Worm (Caenorhabditis elegans) whole organism, L1 larva: ENCODE results near the gene srz-37.

ENCODE experiments used
- Y116A8C.19 ChIP-seq: sonication (generic microtip); optimal IDR thresholded peaks from 2 replicates; lab custom pipeline; 2016; ENCODE audit warnings: missing compliant biosample characterization, missing genetic modification characterization, borderline replicate concordance
- aha-1 ChIP-seq: fragments of 150-350 bp; optimal IDR thresholded peaks from 2 replicates; lab custom pipeline; 2014; ENCODE audit warnings: missing biosample characterization, missing genetic modification characterization
- alr-1 ChIP-seq: fragments of 200-800 bp; sonication (Bioruptor generic); optimal IDR thresholded peaks from 2 replicates; lab custom pipeline; 2018; ENCODE audit warnings: borderline replicate concordance, mild to moderate bottlenecking, missing genetic modification characterization, missing compliant biosample characterization
- blmp-1 ChIP-seq: fragments of 150-350 bp; optimal IDR thresholded peaks from 2 replicates; lab custom pipeline; 2014; ENCODE audit warnings: missing biosample characterization, missing genetic modification characterization
- ceh-63 ChIP-seq: fragments of 200-800 bp; sonication (Bioruptor generic); optimal IDR thresholded peaks from 2 replicates; lab custom pipeline; 2018; ENCODE audit warnings: mild to moderate bottlenecking, missing genetic modification characterization, missing compliant biosample characterization
- ceh-82 ChIP-seq, 3 experiments: fragments of 150-350 bp in 1 of 3; sonication (generic microtip) in 2 of 3; optimal IDR thresholded peaks; 2 replicates each; lab custom pipeline; 2014 to 2017; ENCODE audit warnings: missing biosample characterization in 3 of 3, missing genetic modification characterization in 3 of 3
- ceh-88 ChIP-seq: fragments of 200-800 bp; sonication (Bioruptor generic); IDR thresholded peaks from 2 replicates; pipeline ENCODE4 v1.3.6; 2022; ENCODE audit warnings: missing genetic modification characterization, missing compliant biosample characterization
- ceh-90 ChIP-seq: sonication (generic microtip); optimal IDR thresholded peaks from 2 replicates; lab custom pipeline; 2016; ENCODE audit warnings: missing genetic modification characterization, missing compliant biosample characterization
- efl-1 ChIP-seq, 4 experiments: fragments of 150-350 bp; optimal IDR thresholded peaks in 3 of 4; peaks in 1 of 4; 1 replicate in 1 of 4; 2 replicates in 3 of 4; lab custom pipeline; 2014; ENCODE audit warnings: missing biosample characterization in 2 of 4, missing genetic modification characterization in 2 of 4, missing genetic modification reagents in 2 of 4
- egl-13 ChIP-seq: sonication (generic microtip); optimal IDR thresholded peaks from 2 replicates; lab custom pipeline; 2016; ENCODE audit warnings: missing genotype, missing genetic modification reagents, missing genetic modification characterization, missing compliant biosample characterization
- elt-2 ChIP-seq: sonication (generic microtip); optimal IDR thresholded peaks from 2 replicates; lab custom pipeline; 2016; ENCODE audit warnings: missing genetic modification characterization, mild to moderate bottlenecking, inconsistent platforms, missing compliant biosample characterization, missing genetic modification reagents
- fkh-8 ChIP-seq: sonication (generic microtip); optimal IDR thresholded peaks from 2 replicates; lab custom pipeline; 2016; ENCODE audit warnings: mild to moderate bottlenecking, missing genetic modification characterization, missing compliant biosample characterization
- fos-1 ChIP-seq: fragments of 150-350 bp; optimal IDR thresholded peaks from 2 replicates; lab custom pipeline; 2014; ENCODE audit warnings: missing biosample characterization, missing genetic modification characterization
- grh-1 ChIP-seq: fragments of 200-800 bp; sonication (Bioruptor generic); IDR thresholded peaks from 2 replicates; pipeline ENCODE4 v1.3.6; 2022; ENCODE audit warnings: missing genetic modification reagents, missing genetic modification characterization, missing compliant biosample characterization
- hlh-17 ChIP-seq: fragments of 200-800 bp; sonication (Bioruptor generic); optimal IDR thresholded peaks from 2 replicates; lab custom pipeline; 2018; ENCODE audit warnings: missing genetic modification characterization, mild to moderate bottlenecking, missing compliant biosample characterization, moderate library complexity, borderline replicate concordance
- hpl-2 ChIP-seq: fragments of 150-350 bp; optimal IDR thresholded peaks from 2 replicates; lab custom pipeline; 2014; ENCODE audit warnings: missing biosample characterization, missing genetic modification reagents, missing genetic modification characterization
- jun-1 ChIP-seq: fragments of 150-350 bp; optimal IDR thresholded peaks from 2 replicates; lab custom pipeline; 2014; ENCODE audit warnings: missing biosample characterization, missing genetic modification reagents, missing genetic modification characterization
- lin-13 ChIP-seq: fragments of 150-350 bp; optimal IDR thresholded peaks from 2 replicates; lab custom pipeline; 2014; ENCODE audit warnings: missing biosample characterization, missing genetic modification reagents, missing genetic modification characterization
- lin-14 ChIP-seq: fragments of 200-800 bp; sonication (Bioruptor generic); optimal IDR thresholded peaks from 2 replicates; lab custom pipeline; 2018; ENCODE audit warnings: mild to moderate bottlenecking, missing genetic modification characterization, moderate library complexity, missing compliant biosample characterization
- lin-15B ChIP-seq: fragments of 150-350 bp; sonication (generic microtip); optimal IDR thresholded peaks from 3 replicates; lab custom pipeline; 2014; ENCODE audit warnings: missing biosample characterization, missing genetic modification characterization
- lin-39 ChIP-seq: fragments of 150-350 bp; optimal IDR thresholded peaks from 2 replicates; lab custom pipeline; 2014; ENCODE audit warnings: missing biosample characterization, missing genetic modification reagents, missing genetic modification characterization
- lsy-2 ChIP-seq, 2 experiments: fragments of 150-350 bp; optimal IDR thresholded peaks; 2 replicates each; lab custom pipeline; 2014; ENCODE audit warnings: missing biosample characterization in 2 of 2, missing genetic modification characterization in 2 of 2
- mab-9 ChIP-seq: fragments of 200-800 bp; sonication (Bioruptor generic); IDR thresholded peaks from 2 replicates; pipeline ENCODE4 v1.3.6; 2022; ENCODE audit warnings: missing genetic modification reagents, missing genetic modification characterization, missing compliant biosample characterization
- nhr-12 ChIP-seq: sonication (generic microtip); optimal IDR thresholded peaks from 2 replicates; lab custom pipeline; 2017; ENCODE audit warnings: missing biosample characterization, missing genetic modification characterization
- nhr-19 ChIP-seq: fragments of 200-800 bp; sonication (Bioruptor generic); conservative IDR thresholded peaks from 2 replicates; pipeline ENCODE4 v1.3.6; 2022; ENCODE audit warnings: missing genetic modification characterization, missing compliant biosample characterization
- nhr-20 ChIP-seq: sonication (generic microtip); optimal IDR thresholded peaks from 2 replicates; lab custom pipeline; 2016; ENCODE audit warnings: mild to moderate bottlenecking, missing genetic modification characterization, missing compliant biosample characterization
- nhr-28 ChIP-seq: fragments of 150-350 bp; optimal IDR thresholded peaks from 2 replicates; lab custom pipeline; 2014; ENCODE audit warnings: missing biosample characterization, missing genetic modification characterization
- nhr-47 ChIP-seq: sonication (generic microtip); optimal IDR thresholded peaks from 2 replicates; lab custom pipeline; 2016; ENCODE audit warnings: mild to moderate bottlenecking, missing genetic modification characterization, moderate library complexity, missing compliant biosample characterization
- nhr-71 ChIP-seq: sonication (generic microtip); optimal IDR thresholded peaks from 2 replicates; lab custom pipeline; 2016; ENCODE audit warnings: mild to moderate bottlenecking, missing genetic modification characterization, moderate library complexity, missing compliant biosample characterization
- nhr-76 ChIP-seq: sonication (generic microtip); optimal IDR thresholded peaks from 2 replicates; lab custom pipeline; 2017; ENCODE audit warnings: missing biosample characterization, missing genetic modification characterization
- nhr-77 ChIP-seq: fragments of 150-350 bp; optimal IDR thresholded peaks from 2 replicates; lab custom pipeline; 2014; ENCODE audit warnings: missing biosample characterization, missing genetic modification characterization
- nhr-85 ChIP-seq: sonication (generic microtip); peaks from one replicate; lab custom pipeline; 2016; ENCODE audit warnings: missing genetic modification characterization, inconsistent platforms, missing compliant biosample characterization
- pqm-1 ChIP-seq: sonication (generic microtip); optimal IDR thresholded peaks from 3 replicates; lab custom pipeline; 2017; ENCODE audit warnings: missing biosample characterization, missing genetic modification characterization
- rnt-1 ChIP-seq: sonication (generic microtip); optimal IDR thresholded peaks from 2 replicates; lab custom pipeline; 2016; ENCODE audit warnings: mild to moderate bottlenecking, missing genetic modification characterization, moderate library complexity, missing compliant biosample characterization
- skn-1 ChIP-seq: fragments of 150-350 bp; optimal IDR thresholded peaks from 2 replicates; lab custom pipeline; 2014; ENCODE audit warnings: missing biosample characterization, missing genetic modification characterization
- snpc-4 ChIP-seq: fragments of 150-350 bp; optimal IDR thresholded peaks from 2 replicates; lab custom pipeline; 2014; ENCODE audit warnings: missing biosample characterization, missing genetic modification characterization
- snu-23 ChIP-seq: sonication (generic microtip); optimal IDR thresholded peaks from 2 replicates; lab custom pipeline; 2016; ENCODE audit warnings: missing genetic modification characterization, missing compliant biosample characterization
- sox-4 ChIP-seq: sonication (generic microtip); optimal IDR thresholded peaks from 2 replicates; lab custom pipeline; 2016; ENCODE audit warnings: missing genetic modification characterization, missing compliant biosample characterization
- swsn-7 ChIP-seq: sonication (generic microtip); optimal IDR thresholded peaks from 2 replicates; lab custom pipeline; 2016; ENCODE audit warnings: missing genetic modification characterization, missing compliant biosample characterization
- tbx-2 ChIP-seq: sonication (generic microtip); optimal IDR thresholded peaks from 2 replicates; lab custom pipeline; 2016; ENCODE audit warnings: missing genetic modification characterization, missing compliant biosample characterization
- unc-62 ChIP-seq: fragments of 150-350 bp; optimal IDR thresholded peaks from 2 replicates; lab custom pipeline; 2014; ENCODE audit warnings: missing biosample characterization, missing genetic modification reagents, missing genetic modification characterization
- unc-86 ChIP-seq: sonication (generic microtip); optimal IDR thresholded peaks from 2 replicates; lab custom pipeline; 2016; ENCODE audit warnings: missing genetic modification characterization, missing compliant biosample characterization
- unc-98 ChIP-seq: fragments of 200-800 bp; sonication (Bioruptor generic); IDR thresholded peaks from 2 replicates; pipeline ENCODE4 v1.3.6; 2022; ENCODE audit warnings: missing genetic modification characterization, missing compliant biosample characterization
- vab-15 ChIP-seq: sonication (generic microtip); optimal IDR thresholded peaks from 2 replicates; lab custom pipeline; 2017; ENCODE audit warnings: missing genotype, mild to moderate bottlenecking, missing genetic modification characterization, missing compliant biosample characterization
- xbp-1 ChIP-seq: sonication (generic microtip); optimal IDR thresholded peaks from 2 replicates; lab custom pipeline; 2016; ENCODE audit warnings: missing genetic modification characterization, missing compliant biosample characterization
- zag-1 ChIP-seq: fragments of 150-350 bp; optimal IDR thresholded peaks from 2 replicates; lab custom pipeline; 2014; ENCODE audit warnings: missing biosample characterization, missing genetic modification characterization
- zip-4 ChIP-seq: fragments of 200-800 bp; sonication (Bioruptor generic); optimal IDR thresholded peaks from 2 replicates; lab custom pipeline; 2018; ENCODE audit warnings: mild to moderate bottlenecking, missing genetic modification characterization, moderate library complexity, missing compliant biosample characterization
- ztf-11 ChIP-seq, 2 experiments: sonication (generic microtip); optimal IDR thresholded peaks; 2 replicates each; lab custom pipeline; 2016 to 2017; ENCODE audit warnings: missing genetic modification characterization in 2 of 2, missing biosample characterization in 1 of 2, missing compliant biosample characterization in 1 of 2

srz-37 gene

ce11 chrIV:3524584-3525020, 42.9 kb upstream of the srz-37 start (continued):
- TF ChIP-seq snu-23 (GFP tag; lab: Kevin White, UChicago), result peak; percentile 84
- peak; percentile 66 for TF ChIP-seq swsn-7
- TF ChIP-seq zag-1 (tag; lab: Kevin White, UChicago), result no peak
- TF ChIP-seq fos-1 (tag; lab: Kevin White, UChicago), result peak; percentile 13
- peak; percentile 81 for TF ChIP-seq nhr-47 (tag; lab: Kevin White, UChicago)
- TF ChIP-seq fkh-8 (tag; lab: Kevin White, UChicago), result peak; percentile 64
- peak; percentile 64 for TF ChIP-seq tbx-2
- peak; percentile 71 for TF ChIP-seq nhr-19 (GFP tag; lab: Robert Waterston, UW)
- peak; percentile 61 for TF ChIP-seq nhr-20 (tag; lab: Kevin White, UChicago)
- peak; percentile 35 for TF ChIP-seq snpc-4 (tag; lab: Kevin White, UChicago)
- peak in 2 of 3 experiments; percentile 30 to 44 for TF ChIP-seq ceh-82 (tag; optimal IDR thresholded peaks at IDR 0.05; lab: Kevin White, UChicago)
- peak; percentile 39 to 66 for TF ChIP-seq lsy-2 (tag; optimal IDR thresholded peaks at IDR 0.05; lab: Kevin White, UChicago)
- peak; percentile 23 for TF ChIP-seq jun-1 (tag; lab: Kevin White, UChicago)
- peak; percentile 32 to 49 for TF ChIP-seq efl-1 (optimal IDR thresholded peaks at IDR 0.05; lab: Kevin White, UChicago)
- peak; percentile 37 to 92 for TF ChIP-seq efl-1 (GFP tag; optimal IDR thresholded peaks at IDR 0.05 in 1 of 2; lab: Kevin White, UChicago)
- TF ChIP-seq xbp-1 (tag; lab: Kevin White, UChicago), result peak; percentile 38
- no peak for TF ChIP-seq nhr-76 (tag; lab: Kevin White, UChicago)
- no peak for TF ChIP-seq sox-4 (tag; lab: Kevin White, UChicago)
- TF ChIP-seq unc-86 (tag; lab: Kevin White, UChicago), result peak; percentile 14
- TF ChIP-seq unc-98 (GFP tag; lab: Robert Waterston, UW), result no peak; the same call in 1 of the 2 replicates
- TF ChIP-seq nhr-85 (tag; lab: Kevin White, UChicago), result peak; percentile 53
- TF ChIP-seq, all 84 proteins: peak for 34

- TF ChIP-seq aha-1 (tag; lab: Kevin White, UChicago) (no peak), zag-1 (tag; lab: Kevin White, UChicago) (no peak), lin-39 (no peak), ceh-90 (tag; lab: Kevin White, UChicago) (no peak), lin-13 (no peak), mab-9 (GFP tag; lab: Robert Waterston, UW) (no peak), nhr-28 (tag; lab: Kevin White, UChicago) (no peak), unc-62 (GFP tag; lab: Kevin White, UChicago) (no peak), nhr-77 (no peak), pqm-1 (no peak), Y116A8C.19 (tag; lab: Kevin White, UChicago) (no peak), rnt-1 (tag; lab: Kevin White, UChicago) (no peak), nhr-85 (tag; lab: Kevin White, UChicago) (no peak)
These were observed 41.8 kb upstream of the srz-37 start for ce11 chrIV:3523419-3523818.

DNA sequence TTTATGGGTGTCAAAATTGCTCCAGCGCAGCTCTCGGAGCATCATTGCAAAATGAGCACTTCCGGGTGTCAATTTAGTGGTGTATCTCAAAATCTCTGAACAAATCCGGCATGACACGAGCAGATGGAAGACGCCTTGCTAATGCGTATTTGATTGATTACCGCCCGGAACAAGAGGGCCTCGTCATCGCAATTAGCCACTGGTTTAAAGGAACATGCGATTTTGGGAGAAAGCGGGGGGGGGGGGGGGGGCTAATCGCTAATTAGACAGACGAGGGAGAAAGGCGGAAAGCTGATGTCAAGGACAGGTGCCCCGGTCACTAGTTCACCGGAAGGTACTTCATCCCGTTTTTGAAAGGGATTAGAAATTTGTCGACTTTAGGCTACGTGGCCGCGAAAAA, 40.0 kb upstream of the srz-37 start:
- peak; percentile 47 for TF ChIP-seq blmp-1 (tag; lab: Kevin White, UChicago)
- TF ChIP-seq nhr-12 (tag; lab: Kevin White, UChicago), result no peak
- peak; percentile 26 for TF ChIP-seq lin-14 (GFP tag; lab: Kevin White, UChicago)
- no peak for TF ChIP-seq grh-1

ce11 chrIV:3520957-3521356, 39.3 kb upstream of the srz-37 start:
- TF ChIP-seq rnt-1 (tag; lab: Kevin White, UChicago) (no peak), hlh-17 (no peak), ceh-82 (tag; optimal IDR thresholded peaks at IDR 0.05; lab: Kevin White, UChicago) (peak in 1 of 3 experiments; percentile 38), ceh-88 (no peak), hpl-2 (GFP tag; lab: Kevin White, UChicago) (no peak), blmp-1 (tag; lab: Kevin White, UChicago) (no peak), tbx-2 (peak; percentile 27), ceh-63 (GFP tag; lab: Kevin White, UChicago) (no peak), nhr-47 (tag; lab: Kevin White, UChicago) (peak; percentile 27), elt-2 (no peak), nhr-71 (tag; lab: Kevin White, UChicago) (peak; percentile 31), alr-1 (no peak), skn-1 (tag; lab: Kevin White, UChicago) (no peak), ztf-11 (tag; optimal IDR thresholded peaks at IDR 0.05; lab: Kevin White, UChicago) (no peak), egl-13 (tag; lab: Kevin White, UChicago) (peak; percentile 44), vab-15 (tag; lab: Kevin White, UChicago) (no peak), lin-15B (tag; lab: Kevin White, UChicago) (no peak), zip-4 (GFP tag; lab: Kevin White, UChicago) (no peak), lin-14 (GFP tag; lab: Kevin White, UChicago) (peak; percentile 73)
